Fruit fly (Drosophila melanogaster) whole organism, adult: ENCODE measurements around the gene CG10550.

Experiments used
- CG11617 ChIP-seq: fragments of 200-800 bp; sonication (Bioruptor generic); optimal IDR thresholded peaks from 2 replicates; lab custom pipeline; 2017; ENCODE audit warnings: mild to moderate bottlenecking, missing biosample characterization, missing genetic modification reagents, missing genetic modification characterization
- CG12768 ChIP-seq: fragments of 200-800 bp; sonication (Bioruptor generic); optimal IDR thresholded peaks from 2 replicates; lab custom pipeline; 2017; ENCODE audit warnings: missing biosample characterization, missing genetic modification characterization, mild to moderate bottlenecking, moderate library complexity, missing genetic modification reagents
- CG14711 ChIP-seq: fragments of 200-800 bp; sonication (Bioruptor generic); optimal IDR thresholded peaks from 2 replicates; lab custom pipeline; 2018; ENCODE audit warnings: missing biosample characterization, mild to moderate bottlenecking, missing genetic modification characterization, moderate library complexity
- CG1620 ChIP-seq: fragments of 200-800 bp; sonication (Bioruptor generic); optimal IDR thresholded peaks from 2 replicates; lab custom pipeline; 2016; ENCODE audit warnings: missing biosample characterization, missing genetic modification characterization
- CG33017 ChIP-seq: fragments of 200-800 bp; sonication (Bioruptor generic); optimal IDR thresholded peaks from 2 replicates; lab custom pipeline; 2018; ENCODE audit warnings: missing biosample characterization, mild to moderate bottlenecking, missing genetic modification characterization, moderate library complexity
- CG5204 ChIP-seq: fragments of 200-800 bp; sonication (Bioruptor generic); optimal IDR thresholded peaks from 2 replicates; lab custom pipeline; 2016; ENCODE audit warnings: missing biosample characterization, missing genetic modification characterization
- CG7045 ChIP-seq: fragments of 200-800 bp; sonication (Bioruptor generic); optimal IDR thresholded peaks from 2 replicates; lab custom pipeline; 2017; ENCODE audit warnings: missing biosample characterization, mild to moderate bottlenecking, missing genetic modification characterization
- CG7101 ChIP-seq: fragments of 200-800 bp; sonication (Bioruptor generic); optimal IDR thresholded peaks from 2 replicates; lab custom pipeline; 2018; ENCODE audit warnings: missing biosample characterization, mild to moderate bottlenecking, missing genetic modification characterization, moderate library complexity
- Clk ChIP-seq: fragments of 200-800 bp; sonication (Bioruptor generic); optimal IDR thresholded peaks from 2 replicates; lab custom pipeline; 2017; ENCODE audit warnings: missing biosample characterization, missing genetic modification characterization
- Crg-1 ChIP-seq: fragments of 200-800 bp; sonication (Bioruptor generic); optimal IDR thresholded peaks from 2 replicates; lab custom pipeline; 2016; ENCODE audit warnings: missing biosample characterization, missing genetic modification characterization
- Hr96 ChIP-seq: fragments of 200-800 bp; sonication (Bioruptor generic); optimal IDR thresholded peaks from 2 replicates; lab custom pipeline; 2016; ENCODE audit warnings: missing biosample characterization, missing genetic modification characterization
- Mnt ChIP-seq: fragments of 200-800 bp; sonication (Bioruptor generic); optimal IDR thresholded peaks from 2 replicates; lab custom pipeline; 2016; ENCODE audit warnings: missing biosample characterization, mild to moderate bottlenecking, missing genetic modification characterization
- bab1 ChIP-seq: fragments of 200-800 bp; sonication (Bioruptor generic); optimal IDR thresholded peaks from 3 replicates; lab custom pipeline; 2019; ENCODE audit warnings: missing biosample characterization, mild to moderate bottlenecking, missing genetic modification characterization, moderate library complexity
- cic ChIP-seq: fragments of 200-800 bp; sonication (Bioruptor generic); optimal IDR thresholded peaks from 2 replicates; lab custom pipeline; 2017; ENCODE audit warnings: missing biosample characterization, mild to moderate bottlenecking, missing genetic modification characterization, moderate library complexity
- cnc ChIP-seq, 2 experiments: fragments of >200 bp; optimal IDR thresholded peaks; 2 replicates each; lab custom pipeline; 2017
- kay ChIP-seq: fragments of 200-800 bp; sonication (Bioruptor generic); peaks from one replicate; lab custom pipeline; 2016; ENCODE audit warnings: missing biosample characterization, missing genetic modification characterization, borderline replicate concordance
- ovo ChIP-seq: fragments of 200-800 bp; sonication (Bioruptor generic); optimal IDR thresholded peaks from 2 replicates; lab custom pipeline; 2016; ENCODE audit warnings: missing biosample characterization, missing genetic modification characterization
- pad ChIP-seq: fragments of 200-800 bp; sonication (Bioruptor generic); optimal IDR thresholded peaks from 3 replicates; lab custom pipeline; 2017; ENCODE audit warnings: missing biosample characterization, missing genetic modification characterization, mild to moderate bottlenecking, moderate library complexity, missing genetic modification reagents
- tj ChIP-seq: fragments of 200-800 bp; sonication (Bioruptor generic); optimal IDR thresholded peaks from 3 replicates; lab custom pipeline; 2017; ENCODE audit warnings: missing biosample characterization, mild to moderate bottlenecking, missing genetic modification characterization, moderate library complexity
- toe ChIP-seq: fragments of 200-800 bp; sonication (Bioruptor generic); optimal IDR thresholded peaks from 2 replicates; lab custom pipeline; 2016; ENCODE audit warnings: missing biosample characterization, missing genetic modification characterization

The CG10550 gene

DNA sequence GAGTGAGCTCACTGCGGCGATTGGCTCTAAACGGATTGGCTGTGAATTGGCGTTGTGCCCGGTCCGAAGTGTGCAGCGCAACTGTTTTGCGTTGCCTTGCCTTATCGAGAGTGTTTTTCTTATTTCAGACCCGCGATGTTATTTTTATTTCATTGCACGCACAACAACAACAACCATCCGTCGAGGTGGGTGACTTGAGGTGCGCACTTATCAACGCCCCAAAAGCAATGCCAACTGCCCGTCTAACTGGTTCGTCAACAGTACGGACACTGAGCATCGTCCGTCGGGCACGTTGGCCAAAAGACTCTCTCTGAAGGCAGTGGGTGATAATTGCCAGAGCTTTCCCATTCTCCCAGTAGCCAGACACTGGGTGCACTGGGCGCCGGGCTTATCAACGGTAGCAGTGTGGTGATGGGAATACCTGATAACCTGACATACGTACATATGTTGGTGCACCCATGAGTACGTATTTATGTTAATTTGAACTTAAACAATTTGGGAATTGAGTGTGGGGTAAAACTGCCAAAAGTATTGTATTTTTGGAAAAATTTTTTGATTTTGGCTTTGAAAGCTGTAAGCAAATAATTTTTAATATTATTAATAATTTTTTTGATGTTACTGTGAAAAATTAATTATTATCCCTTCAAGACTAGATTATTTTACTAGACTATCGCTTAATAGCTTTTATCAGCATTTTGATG is 12.7 kb downstream of the CG10550 start, which contains the start of gene CG31102:
CG31102 (minus strand) TSS at position 275 of the 701 bp plus-strand sequence.
- TF ChIP-seq cic (GFP tag; lab: Kevin White, UChicago) = peak; percentile 91
- peak; percentile 53 for TF ChIP-seq CG33017 (tag; lab: Kevin White, UChicago)
- no peak for TF ChIP-seq CG7045 (GFP tag; lab: Kevin White, UChicago)
- peak; percentile 73 for TF ChIP-seq Hr96 (GFP tag; lab: Kevin White, UChicago)
- TF ChIP-seq toe (GFP tag; lab: Kevin White, UChicago) = peak; percentile 31
- TF ChIP-seq CG12768 = peak; percentile 52
- TF ChIP-seq kay = peak; percentile 75
- TF ChIP-seq Mnt (GFP tag; lab: Kevin White, UChicago) = peak; percentile 85
- no peak for TF ChIP-seq Clk (GFP tag; lab: Kevin White, UChicago)

DNA sequence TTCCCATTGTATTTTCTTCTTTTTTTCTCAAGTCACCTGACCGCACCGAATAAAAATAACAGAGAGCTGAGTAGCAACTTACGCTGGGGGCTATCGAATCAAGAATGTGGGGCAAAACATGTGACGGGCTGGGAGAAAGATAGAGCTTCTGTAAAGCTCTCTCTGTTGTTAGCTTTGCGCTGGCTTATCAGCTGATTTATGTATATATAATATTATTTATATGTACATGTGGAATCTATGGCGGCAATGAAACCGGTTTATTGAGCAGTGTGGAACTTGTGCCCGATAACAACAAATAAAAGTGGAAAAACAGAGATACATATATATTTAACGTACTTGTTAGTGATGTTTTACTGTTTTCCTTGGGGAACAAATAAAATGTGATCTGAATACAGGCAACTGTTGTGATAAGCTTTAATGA is 15.3 kb downstream of the CG10550 start, which contains the start of gene CG31098:
CG31098 (minus strand) TSS at position 114 of the 421 bp plus-strand sequence.
- TF ChIP-seq Hr96 (GFP tag; lab: Kevin White, UChicago) (no peak), tj (GFP tag; lab: Kevin White, UChicago) (peak; percentile 18), CG33017 (tag; lab: Kevin White, UChicago) (peak; percentile 83), cic (GFP tag; lab: Kevin White, UChicago) (peak; percentile 92), CG7045 (GFP tag; lab: Kevin White, UChicago) (peak; percentile 62), cnc (optimal IDR thresholded peaks at IDR 0.05; lab: Kevin White, UChicago) (peak in 1 of 2 experiments; percentile 57), CG1620 (GFP tag; lab: Kevin White, UChicago) (no peak), Clk (GFP tag; lab: Kevin White, UChicago) (no peak), Mnt (GFP tag; lab: Kevin White, UChicago) (peak; percentile 90), CG11617 (GFP tag; lab: Kevin White, UChicago) (peak; percentile 53), Crg-1 (GFP tag; lab: Kevin White, UChicago) (no peak), pad (GFP tag; lab: Kevin White, UChicago) (peak; percentile 35), CG12768 (peak; percentile 80), kay (peak; percentile 89), toe (GFP tag; lab: Kevin White, UChicago) (peak; percentile 41), ovo (GFP tag; lab: Kevin White, UChicago) (peak; percentile 41), bab1 (GFP tag; lab: Kevin White, UChicago) (peak; percentile 84), CG7101 (peak; percentile 60), CG5204 (GFP tag; lab: Kevin White, UChicago) (no peak), CG14711 (tag; lab: Kevin White, UChicago) (peak; percentile 29)

DNA sequence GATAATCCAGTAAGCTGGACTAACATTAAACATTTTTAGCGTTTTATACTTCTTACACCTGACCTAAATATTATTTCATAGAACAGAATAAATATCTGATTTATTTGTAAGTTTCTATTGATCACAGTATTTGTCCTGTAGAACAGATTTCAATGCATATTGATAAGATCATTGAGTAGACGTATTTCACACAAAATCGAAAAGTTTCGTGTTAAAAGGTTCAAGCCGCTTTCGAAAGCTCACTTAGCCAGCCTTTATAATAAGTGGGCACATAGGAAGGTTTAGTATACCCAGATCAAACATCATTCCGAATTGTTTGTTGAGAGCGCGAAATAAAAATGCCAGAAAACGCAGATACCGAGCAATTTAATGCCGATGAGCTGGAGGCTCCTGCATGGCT is 18.6 kb downstream of the CG10550 start, which contains the start of gene CG11893:
CG11893 (plus strand) TSS at position 301 of the 400 bp plus-strand sequence.
- TF ChIP-seq CG33017 (tag; lab: Kevin White, UChicago) = no peak
- TF ChIP-seq kay = peak; percentile 37

DNA sequence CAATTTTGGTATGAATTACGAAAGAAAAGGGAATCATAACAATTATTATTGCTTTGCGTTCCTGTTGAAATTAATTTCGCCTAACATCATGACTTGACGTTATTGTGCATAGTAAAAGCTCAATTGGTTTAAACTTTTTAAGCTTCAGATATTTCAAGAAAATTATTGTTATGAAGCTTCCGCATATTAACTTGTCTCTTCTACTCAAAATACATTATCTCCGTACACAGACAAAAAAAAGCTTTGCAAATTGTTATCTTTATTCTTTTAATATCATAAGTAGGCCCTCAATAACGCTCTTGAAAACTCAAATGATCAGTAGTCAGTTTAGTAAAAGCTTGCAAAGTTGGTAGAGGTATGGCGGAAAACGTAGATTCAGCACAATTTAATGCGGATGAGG is 21.1 kb downstream of the CG10550 start, which contains the start of gene CG13658:
CG13658 (plus strand) TSS at position 347 of the 400 bp plus-strand sequence.
- peak; percentile 14 for TF ChIP-seq bab1 (GFP tag; lab: Kevin White, UChicago)
- peak in 1 of 2 experiments; percentile 81 for TF ChIP-seq cnc (optimal IDR thresholded peaks at IDR 0.05; lab: Kevin White, UChicago)
- no peak for TF ChIP-seq CG11617 (GFP tag; lab: Kevin White, UChicago)
- no peak for TF ChIP-seq pad (GFP tag; lab: Kevin White, UChicago)
- no peak for TF ChIP-seq CG1620 (GFP tag; lab: Kevin White, UChicago)
- peak; percentile 13 for TF ChIP-seq CG12768
- TF ChIP-seq kay = peak; percentile 90
- TF ChIP-seq cic (GFP tag; lab: Kevin White, UChicago) = peak; percentile 59
- no peak for TF ChIP-seq toe (GFP tag; lab: Kevin White, UChicago)

DNA sequence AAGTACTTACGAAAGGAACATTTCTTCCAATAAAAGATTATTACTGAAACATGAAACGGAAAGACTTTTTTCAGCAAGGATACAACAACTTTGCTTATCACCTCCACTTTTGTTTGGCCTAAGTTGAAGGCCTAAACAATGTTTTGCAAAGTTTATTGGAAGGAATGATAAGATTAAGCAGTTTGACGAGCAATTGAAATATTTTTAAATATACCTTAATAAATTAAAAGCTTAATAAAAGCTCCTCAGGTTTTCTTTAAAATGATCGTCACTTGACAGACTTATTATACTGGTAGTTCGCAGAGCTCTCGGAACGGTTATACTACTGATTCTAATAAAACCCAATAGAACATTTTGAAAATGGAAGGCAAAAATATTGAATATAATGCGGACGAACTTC is 23.0 kb downstream of the CG10550 start, which contains the start of gene CG31104:
CG31104 (plus strand) TSS at position 301 of the 400 bp plus-strand sequence.
- TF ChIP-seq CG12768 (no peak), kay (peak; percentile 87), Hr96 (GFP tag; lab: Kevin White, UChicago) (no peak)

DNA sequence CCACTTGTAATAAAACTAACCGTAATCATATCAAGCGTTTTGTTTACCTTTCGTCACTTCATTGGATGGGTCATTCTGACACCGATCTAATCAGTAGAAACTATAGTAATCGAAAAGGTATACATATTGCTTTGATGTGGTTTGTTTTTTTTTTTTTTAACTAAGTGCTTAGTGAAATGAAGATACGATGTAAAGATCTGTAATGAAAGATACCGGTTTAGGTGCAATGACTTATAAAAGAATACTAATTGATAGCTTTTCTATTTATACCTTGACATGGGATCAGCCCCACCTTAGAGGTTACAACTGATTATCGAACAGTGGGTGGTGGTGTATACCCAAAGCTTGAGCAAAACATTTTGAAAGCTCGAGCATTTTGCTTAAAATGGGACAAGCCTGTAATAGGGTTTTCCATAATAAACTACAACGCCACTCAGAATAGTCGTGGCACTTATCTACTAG is 25.0 kb downstream of the CG10550 start, which contains the start of gene CG31300:
CG31300 (plus strand) TSS at position 412 of the 462 bp plus-strand sequence.
- TF ChIP-seq cic (GFP tag; lab: Kevin White, UChicago) (peak; percentile 65), Crg-1 (GFP tag; lab: Kevin White, UChicago) (no peak), CG7101 (peak; percentile 14), tj (GFP tag; lab: Kevin White, UChicago) (no peak), CG14711 (tag; lab: Kevin White, UChicago) (peak; percentile 33), CG12768 (peak; percentile 3), CG7045 (GFP tag; lab: Kevin White, UChicago) (no peak), Clk (GFP tag; lab: Kevin White, UChicago) (no peak)
